Fruit fly (Drosophila melanogaster): Measurements from ENCODE around the gene CG46512.
"Not testable (repeated sequence)": the region's sequence is repeated elsewhere in the genome, so short reads cannot be mapped to it uniquely, and the experiment has no call there.

CG46512 gene

DNA sequence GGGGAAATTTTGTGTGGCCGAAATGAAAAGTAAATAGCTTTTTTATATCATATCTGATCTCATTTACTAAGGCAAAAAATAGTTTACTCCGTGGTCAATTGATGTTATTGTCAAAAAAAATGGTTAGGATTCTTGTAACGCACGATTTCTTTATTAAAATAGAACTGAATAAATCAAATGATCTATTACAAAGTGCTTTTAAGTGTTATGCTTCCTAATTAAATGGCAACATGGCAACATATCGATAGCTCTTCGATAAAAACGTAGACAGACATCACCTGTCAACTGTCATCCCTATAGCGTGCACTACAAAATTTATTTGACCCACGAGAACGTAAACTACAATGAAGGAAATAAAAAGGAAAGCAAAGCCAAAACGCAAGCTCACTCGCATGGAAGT is at the start of gene CG46512:
TSS of gene CG46512 (plus strand) at position 301 of the 400 bp plus-strand sequence.
- TF ChIP-seq psq (optimal IDR thresholded peaks at IDR 0.05); usp (GFP tag; optimal IDR thresholded peaks at IDR 0.05); Dll (optimal IDR thresholded peaks at IDR 0.05): not testable (repeated sequence)

DNA sequence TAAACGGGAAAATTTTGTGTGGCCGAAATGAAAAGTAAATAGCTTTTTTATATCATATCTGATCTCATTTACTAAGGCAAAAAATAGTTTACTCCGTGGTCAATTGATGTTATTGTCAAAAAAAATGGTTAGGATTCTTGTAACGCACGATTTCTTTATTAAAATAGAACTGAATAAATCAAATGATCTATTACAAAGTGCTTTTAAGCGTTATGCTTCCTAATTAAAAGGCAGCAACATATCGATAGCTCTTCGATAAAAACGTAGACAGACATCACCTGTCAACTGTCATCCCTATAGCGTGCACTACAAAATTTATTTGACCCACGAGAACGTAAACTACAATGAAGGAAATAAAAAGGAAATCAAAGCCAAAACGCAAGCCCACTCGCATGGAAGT is 44.4 kb upstream of the CG46512 start, which contains the start of gene CG40813:
TSS of gene CG40813 (plus strand) at position 301 of the 400 bp plus-strand sequence.
- not testable (repeated sequence) for TF ChIP-seq Dll, psq, pan (optimal IDR thresholded peaks at IDR 0.05)

DNA sequence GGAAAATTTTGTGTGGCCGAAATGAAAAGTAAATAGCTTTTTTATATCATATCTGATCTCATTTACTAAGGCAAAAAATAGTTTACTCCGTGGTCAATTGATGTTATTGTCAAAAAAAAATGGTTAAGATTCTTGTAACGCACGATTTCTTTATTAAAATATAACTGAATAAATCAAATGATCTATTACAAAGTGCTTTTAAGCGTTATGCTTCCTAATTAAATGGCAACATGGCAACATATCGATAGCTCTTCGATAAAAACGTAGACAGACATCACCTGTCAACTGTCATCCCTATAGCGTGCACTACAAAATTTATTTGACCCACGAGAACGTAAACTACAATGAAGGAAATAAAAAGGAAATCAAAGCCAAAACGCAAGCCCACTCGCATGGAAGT is 39.7 kb upstream of the CG46512 start, which contains the start of gene CG46504:
TSS of gene CG46504 (plus strand) at position 301 of the 400 bp plus-strand sequence.
- not testable (repeated sequence) for TF ChIP-seq CG8478, Dll, psq (optimal IDR thresholded peaks at IDR 0.05)

- TF ChIP-seq pan (optimal IDR thresholded peaks at IDR 0.05); CG8478 (optimal IDR thresholded peaks at IDR 0.05); EcR (GFP tag; optimal IDR thresholded peaks at IDR 0.05): not testable (repeated sequence)
These were observed 34.6 kb upstream of the CG46512 start, which contains the start of gene CG46505 for dm6 chrX:22152542-22152941. TSS of gene CG46505 (plus strand) at chrX:22152842.

- not testable (repeated sequence) for TF ChIP-seq Dll (optimal IDR thresholded peaks at IDR 0.05); EcR (GFP tag; optimal IDR thresholded peaks at IDR 0.05); CG8478 (optimal IDR thresholded peaks at IDR 0.05)
These were observed 29.6 kb upstream of the CG46512 start, which contains the start of gene CG46506 for dm6 chrX:22157587-22157986. TSS of gene CG46506 (plus strand) at chrX:22157887.

DNA sequence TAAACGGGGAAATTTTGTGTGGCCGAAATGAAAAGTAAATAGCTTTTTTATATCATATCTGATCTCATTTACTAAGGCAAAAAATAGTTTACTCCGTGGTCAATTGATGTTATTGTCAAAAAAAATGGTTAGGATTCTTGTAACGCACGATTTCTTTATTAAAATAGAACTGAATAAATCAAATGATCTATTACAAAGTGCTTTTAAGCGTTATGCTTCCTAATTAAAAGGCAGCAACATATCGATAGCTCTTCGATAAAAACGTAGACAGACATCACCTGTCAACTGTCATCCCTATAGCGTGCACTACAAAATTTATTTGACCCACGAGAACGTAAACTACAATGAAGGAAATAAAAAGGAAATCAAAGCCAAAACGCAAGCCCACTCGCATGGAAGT is 24.5 kb upstream of the CG46512 start, which contains the start of gene CG46507:
TSS of gene CG46507 (plus strand) at position 301 of the 400 bp plus-strand sequence.
- not testable (repeated sequence) for TF ChIP-seq CG8478 (optimal IDR thresholded peaks at IDR 0.05); psq (optimal IDR thresholded peaks at IDR 0.05); usp (GFP tag; optimal IDR thresholded peaks at IDR 0.05)

dm6 chrX:22167355-22167754 is 19.8 kb upstream of the CG46512 start, which contains the start of gene CG46508:
TSS of gene CG46508 (plus strand) at chrX:22167655.
- not testable (repeated sequence) for TF ChIP-seq EcR (GFP tag; optimal IDR thresholded peaks at IDR 0.05); usp (GFP tag; optimal IDR thresholded peaks at IDR 0.05); Dll (optimal IDR thresholded peaks at IDR 0.05)

- not testable (repeated sequence) for TF ChIP-seq CG8478 (optimal IDR thresholded peaks at IDR 0.05); EcR (GFP tag; optimal IDR thresholded peaks at IDR 0.05); pan (optimal IDR thresholded peaks at IDR 0.05)
These were observed 14.8 kb upstream of the CG46512 start, which contains the start of gene CG46509 for dm6 chrX:22172341-22172740. TSS of gene CG46509 (plus strand) at chrX:22172641.

DNA sequence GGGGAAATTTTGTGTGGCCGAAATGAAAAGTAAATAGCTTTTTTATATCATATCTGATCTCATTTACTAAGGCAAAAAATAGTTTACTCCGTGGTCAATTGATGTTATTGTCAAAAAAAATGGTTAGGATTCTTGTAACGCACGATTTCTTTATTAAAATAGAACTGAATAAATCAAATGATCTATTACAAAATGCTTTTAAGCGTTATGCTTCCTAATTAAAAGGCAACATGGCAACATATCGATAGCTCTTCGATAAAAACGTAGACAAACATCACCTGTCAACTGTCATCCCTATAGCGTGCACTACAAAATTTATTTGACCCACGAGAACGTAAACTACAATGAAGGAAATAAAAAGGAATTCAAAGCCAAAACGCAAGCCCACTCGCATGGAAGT is 10.0 kb upstream of the CG46512 start, which contains the start of gene CG46510:
TSS of gene CG46510 (plus strand) at position 301 of the 400 bp plus-strand sequence.
- TF ChIP-seq CG8478, Dll, pan (optimal IDR thresholded peaks at IDR 0.05): not testable (repeated sequence)

- TF ChIP-seq CG8478 (optimal IDR thresholded peaks at IDR 0.05); usp (GFP tag; optimal IDR thresholded peaks at IDR 0.05); pan (optimal IDR thresholded peaks at IDR 0.05): not testable (repeated sequence)
These were observed 5.0 kb upstream of the CG46512 start, which contains the start of gene CG46511 for dm6 chrX:22182193-22182592. TSS of gene CG46511 (plus strand) at chrX:22182493.

DNA sequence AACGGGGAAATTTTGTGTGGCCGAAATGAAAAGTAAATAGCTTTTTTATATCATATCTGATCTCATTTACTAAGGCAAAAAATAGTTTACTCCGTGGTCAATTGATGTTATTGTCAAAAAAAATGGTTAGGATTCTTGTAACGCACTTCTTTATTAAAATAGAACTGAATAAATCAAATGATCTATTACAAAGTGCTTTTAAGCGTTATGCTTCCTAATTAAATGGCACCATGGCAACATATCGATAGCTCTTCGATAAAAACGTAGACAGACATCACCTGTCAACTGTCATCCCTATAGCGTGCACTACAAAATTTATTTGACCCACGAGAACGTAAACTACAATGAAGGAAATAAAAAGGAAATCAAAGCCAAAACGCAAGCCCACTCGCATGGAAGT is 4.8 kb downstream of the CG46512 start, which contains the start of gene CG46513:
TSS of gene CG46513 (plus strand) at position 301 of the 400 bp plus-strand sequence.
- not testable (repeated sequence) for TF ChIP-seq pan (optimal IDR thresholded peaks at IDR 0.05); usp (GFP tag; optimal IDR thresholded peaks at IDR 0.05); CG8478 (optimal IDR thresholded peaks at IDR 0.05)

DNA sequence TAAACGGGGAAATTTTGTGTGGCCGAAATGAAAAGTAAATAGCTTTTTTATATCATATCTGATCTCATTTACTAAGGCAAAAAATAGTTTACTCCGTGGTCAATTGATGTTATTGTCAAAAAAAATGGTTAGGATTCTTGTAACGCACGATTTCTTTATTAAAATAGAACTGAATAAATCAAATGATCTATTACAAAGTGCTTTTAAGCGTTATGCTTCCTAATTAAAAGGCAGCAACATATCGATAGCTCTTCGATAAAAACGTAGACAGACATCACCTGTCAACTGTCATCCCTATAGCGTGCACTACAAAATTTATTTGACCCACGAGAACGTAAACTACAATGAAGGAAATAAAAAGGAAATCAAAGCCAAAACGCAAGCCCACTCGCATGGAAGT is 9.7 kb downstream of the CG46512 start, which contains the start of gene CG46514:
TSS of gene CG46514 (plus strand) at position 301 of the 400 bp plus-strand sequence.
- not testable (repeated sequence) for TF ChIP-seq psq (optimal IDR thresholded peaks at IDR 0.05); EcR (GFP tag; optimal IDR thresholded peaks at IDR 0.05); Dll (optimal IDR thresholded peaks at IDR 0.05)

- TF ChIP-seq CG8478 (optimal IDR thresholded peaks at IDR 0.05); usp (GFP tag; optimal IDR thresholded peaks at IDR 0.05); Dll (optimal IDR thresholded peaks at IDR 0.05): not testable (repeated sequence)
These were observed 14.7 kb downstream of the CG46512 start, which contains the start of gene CG46515 for dm6 chrX:22201883-22202282. TSS of gene CG46515 (plus strand) at chrX:22202183.
